Fruit fly (Drosophila melanogaster): ENCODE data around the gene rg.

dm6 chrX:5045158-5045557, 40.4 kb upstream of the rg start:
- TF ChIP-seq CG8478 (optimal IDR thresholded peaks at IDR 0.05): no peak
- no peak for TF ChIP-seq CTCF (optimal IDR thresholded peaks at IDR 0.05)
